Fruit fly (Drosophila melanogaster) whole organism, prepupa: ENCODE measurements around the gene CG5214.

Source experiments
- CG10631 ChIP-seq: fragments of 200-800 bp; sonication (Bioruptor generic); optimal IDR thresholded peaks from 2 replicates; lab custom pipeline; 2016; ENCODE audit warnings: missing biosample characterization, missing genetic modification characterization
- CG10669 ChIP-seq: fragments of 200-800 bp; sonication (Bioruptor generic); optimal IDR thresholded peaks from 3 replicates; lab custom pipeline; 2018; ENCODE audit warnings: missing biosample characterization, mild to moderate bottlenecking, missing genetic modification characterization, moderate library complexity
- CG11294 ChIP-seq: fragments of 200-800 bp; sonication (Bioruptor generic); IDR thresholded peaks from 2 replicates; pipeline ENCODE4 v1.3.6; 2022; ENCODE audit warnings: missing biosample characterization, missing genetic modification characterization
- CG11762 ChIP-seq: fragments of 200-800 bp; sonication (Bioruptor generic); optimal IDR thresholded peaks from 3 replicates; lab custom pipeline; 2016; ENCODE audit warnings: missing biosample characterization, missing genetic modification characterization; ENCODE audit not compliant: insufficient read depth
- CG11902 ChIP-seq: fragments of 200-800 bp; sonication (Bioruptor generic); optimal IDR thresholded peaks from 3 replicates; lab custom pipeline; 2016; ENCODE audit warnings: missing biosample characterization, missing genetic modification characterization
- CG15336 ChIP-seq: fragments of 200-800 bp; sonication (Bioruptor generic); IDR thresholded peaks from 2 replicates; pipeline ENCODE4 v1.3.6; 2022; ENCODE audit warnings: missing biosample characterization, missing genetic modification characterization
- CG16779 ChIP-seq: fragments of 200-800 bp; sonication (Bioruptor generic); optimal IDR thresholded peaks from 3 replicates; lab custom pipeline; 2017; ENCODE audit warnings: missing biosample characterization, mild to moderate bottlenecking, missing genetic modification characterization
- CG3032 ChIP-seq: fragments of 200-800 bp; optimal IDR thresholded peaks from 2 replicates; lab custom pipeline; 2019; ENCODE audit warnings: missing biosample characterization, mild to moderate bottlenecking, missing genetic modification characterization, moderate library complexity
- CG31627 ChIP-seq: fragments of 200-800 bp; sonication (Bioruptor generic); optimal IDR thresholded peaks from 3 replicates; lab custom pipeline; 2016; ENCODE audit warnings: missing biosample characterization, missing genetic modification characterization
- CG32006 ChIP-seq: fragments of 200-800 bp; sonication (Bioruptor generic); optimal IDR thresholded peaks from 3 replicates; lab custom pipeline; 2017; ENCODE audit warnings: missing biosample characterization, mild to moderate bottlenecking, missing genetic modification characterization
- CG3919 ChIP-seq: fragments of 200-800 bp; sonication (Bioruptor generic); optimal IDR thresholded peaks from 3 replicates; lab custom pipeline; 2016; ENCODE audit warnings: missing biosample characterization, missing genetic modification characterization
- CG4318 ChIP-seq: fragments of 200-800 bp; sonication (Bioruptor generic); optimal IDR thresholded peaks from 3 replicates; lab custom pipeline; 2017; ENCODE audit warnings: missing biosample characterization, mild to moderate bottlenecking, missing genetic modification characterization
- CG6163 ChIP-seq: fragments of 200-800 bp; sonication (Bioruptor generic); IDR thresholded peaks from 3 replicates; pipeline ENCODE4 v1.3.6; 2022; ENCODE audit warnings: missing biosample characterization, missing genetic modification characterization
- CG6276 ChIP-seq: fragments of 200-800 bp; sonication (Bioruptor generic); optimal IDR thresholded peaks from 2 replicates; lab custom pipeline; 2017; ENCODE audit warnings: missing biosample characterization, mild to moderate bottlenecking, missing genetic modification characterization
- CG6792 ChIP-seq: fragments of 200-800 bp; sonication (Bioruptor generic); optimal IDR thresholded peaks from 3 replicates; lab custom pipeline; 2016; ENCODE audit warnings: missing biosample characterization, missing genetic modification characterization
- CG6808 ChIP-seq: fragments of 200-800 bp; sonication (Bioruptor generic); optimal IDR thresholded peaks from 3 replicates; lab custom pipeline; 2017; ENCODE audit warnings: missing biosample characterization, missing genetic modification characterization, mild to moderate bottlenecking, moderate library complexity, missing genetic modification reagents
- CG6854 ChIP-seq: fragments of 200-800 bp; sonication (Bioruptor generic); optimal IDR thresholded peaks from 2 replicates; lab custom pipeline; 2017; ENCODE audit warnings: missing biosample characterization, mild to moderate bottlenecking, missing genetic modification characterization
- CG7368 ChIP-seq: fragments of 200-800 bp; sonication (Bioruptor generic); optimal IDR thresholded peaks from 3 replicates; lab custom pipeline; 2016; ENCODE audit warnings: missing biosample characterization, missing genetic modification characterization
- CG8319 ChIP-seq: fragments of 200-800 bp; sonication (Bioruptor generic); optimal IDR thresholded peaks from 3 replicates; lab custom pipeline; 2016; ENCODE audit warnings: missing biosample characterization, missing genetic modification characterization
- CG8632 ChIP-seq: fragments of 200-800 bp; sonication (Bioruptor generic); optimal IDR thresholded peaks from 3 replicates; lab custom pipeline; 2016; ENCODE audit warnings: missing biosample characterization, missing genetic modification characterization
- CG9139 ChIP-seq: fragments of 200-800 bp; sonication (Bioruptor generic); optimal IDR thresholded peaks from 3 replicates; lab custom pipeline; 2017; ENCODE audit warnings: missing biosample characterization, mild to moderate bottlenecking, missing genetic modification characterization
- Eip75B ChIP-seq: fragments of 200-800 bp; sonication (Bioruptor generic); optimal IDR thresholded peaks from 3 replicates; lab custom pipeline; 2016; ENCODE audit warnings: missing biosample characterization, missing genetic modification characterization
- Eip78C ChIP-seq: fragments of 200-800 bp; sonication (Bioruptor generic); peaks from one replicate; lab custom pipeline; 2016; ENCODE audit warnings: missing biosample characterization, missing genetic modification characterization
- Eip93F ChIP-seq: fragments of 200-800 bp; sonication (Bioruptor generic); optimal IDR thresholded peaks from 2 replicates; lab custom pipeline; 2016; ENCODE audit warnings: missing biosample characterization, mild to moderate bottlenecking, missing genetic modification characterization
- Ets96B ChIP-seq: fragments of 200-800 bp; optimal IDR thresholded peaks from 2 replicates; lab custom pipeline; 2019; ENCODE audit warnings: missing biosample characterization, mild to moderate bottlenecking, missing genetic modification characterization, moderate library complexity
- Gug ChIP-seq: fragments of 200-800 bp; sonication (Bioruptor generic); IDR thresholded peaks from 2 replicates; pipeline ENCODE4 v1.3.6; 2022; ENCODE audit warnings: missing biosample characterization, missing genetic modification characterization
- Hr38 ChIP-seq: sonication (Bioruptor generic); optimal IDR thresholded peaks from 2 replicates; lab custom pipeline; 2016; ENCODE audit warnings: missing biosample characterization, missing genetic modification characterization
- Hr39 ChIP-seq: fragments of 200-800 bp; sonication (Bioruptor generic); optimal IDR thresholded peaks from 2 replicates; lab custom pipeline; 2016; ENCODE audit warnings: missing biosample characterization, missing genetic modification characterization
- Hr4 ChIP-seq: fragments of 200-800 bp; sonication (Bioruptor generic); optimal IDR thresholded peaks from 3 replicates; lab custom pipeline; 2016; ENCODE audit warnings: missing biosample characterization, missing genetic modification characterization
- Met ChIP-seq: fragments of 200-800 bp; sonication (Bioruptor generic); optimal IDR thresholded peaks from 3 replicates; lab custom pipeline; 2016; ENCODE audit warnings: missing biosample characterization, missing genetic modification characterization
- OdsH ChIP-seq: fragments of 200-800 bp; sonication (Bioruptor generic); optimal IDR thresholded peaks from 3 replicates; lab custom pipeline; 2016; ENCODE audit warnings: missing biosample characterization, missing genetic modification characterization
- Smox ChIP-seq: fragments of 200-800 bp; sonication (Bioruptor generic); optimal IDR thresholded peaks from 3 replicates; lab custom pipeline; 2016; ENCODE audit warnings: missing biosample characterization, missing genetic modification characterization
- Sox102F ChIP-seq: fragments of 200-800 bp; sonication (Bioruptor generic); optimal IDR thresholded peaks from 2 replicates; lab custom pipeline; 2016; ENCODE audit warnings: missing biosample characterization, mild to moderate bottlenecking, missing genetic modification characterization
- acj6 ChIP-seq: fragments of 200-800 bp; sonication (Bioruptor generic); optimal IDR thresholded peaks from 3 replicates; lab custom pipeline; 2016; ENCODE audit warnings: missing biosample characterization, missing genetic modification characterization
- cyc ChIP-seq: fragments of 200-800 bp; sonication (Bioruptor generic); optimal IDR thresholded peaks from 3 replicates; lab custom pipeline; 2016; ENCODE audit warnings: missing biosample characterization, missing genetic modification characterization
- dac ChIP-seq: fragments of 200-800 bp; sonication (Bioruptor generic); optimal IDR thresholded peaks from 2 replicates; lab custom pipeline; 2017; ENCODE audit warnings: missing biosample characterization, mild to moderate bottlenecking, missing genetic modification characterization
- eg ChIP-seq: fragments of 200-800 bp; sonication (Bioruptor generic); IDR thresholded peaks from 3 replicates; pipeline ENCODE4 v1.3.6; 2022; ENCODE audit warnings: missing biosample characterization, missing genetic modification characterization
- esn ChIP-seq: fragments of 200-800 bp; sonication (Bioruptor generic); optimal IDR thresholded peaks from 2 replicates; lab custom pipeline; 2016; ENCODE audit warnings: missing biosample characterization, mild to moderate bottlenecking, missing genetic modification characterization, moderate library complexity
- fd59A ChIP-seq: fragments of 200-800 bp; sonication (Bioruptor generic); optimal IDR thresholded peaks from 2 replicates; lab custom pipeline; 2017; ENCODE audit warnings: missing biosample characterization, mild to moderate bottlenecking, missing genetic modification characterization, missing genetic modification reagents
- fd85E ChIP-seq: fragments of 200-800 bp; sonication (Bioruptor generic); optimal IDR thresholded peaks from 3 replicates; lab custom pipeline; 2016; ENCODE audit warnings: missing biosample characterization, missing genetic modification characterization
- fkh ChIP-seq: fragments of 200-800 bp; sonication (Bioruptor generic); optimal IDR thresholded peaks from 3 replicates; lab custom pipeline; 2017; ENCODE audit warnings: missing biosample characterization, mild to moderate bottlenecking, missing genetic modification characterization, moderate library complexity
- pdm3 ChIP-seq: fragments of 200-800 bp; sonication (Bioruptor generic); optimal IDR thresholded peaks from 3 replicates; lab custom pipeline; 2016; ENCODE audit warnings: missing biosample characterization, missing genetic modification characterization
- spab ChIP-seq: fragments of 200-800 bp; sonication (Bioruptor generic); optimal IDR thresholded peaks from 2 replicates; lab custom pipeline; 2017; ENCODE audit warnings: missing biosample characterization, mild to moderate bottlenecking, missing genetic modification characterization, missing genetic modification reagents
- ss ChIP-seq, 2 experiments: fragments of 200-800 bp; sonication (Bioruptor generic); optimal IDR thresholded peaks; 2 replicates in 1 of 2; 3 replicates in 1 of 2; lab custom pipeline; 2017 to 2018; ENCODE audit warnings: mild to moderate bottlenecking in 2 of 2, missing biosample characterization in 2 of 2, missing genetic modification characterization in 2 of 2, moderate library complexity in 1 of 2
- svp ChIP-seq: fragments of 200-800 bp; sonication (Bioruptor generic); peaks from one replicate; lab custom pipeline; 2016; ENCODE audit warnings: missing biosample characterization, missing genetic modification characterization
- topi ChIP-seq: fragments of 200-800 bp; sonication (Bioruptor generic); optimal IDR thresholded peaks from 3 replicates; lab custom pipeline; 2016; ENCODE audit warnings: missing biosample characterization, missing genetic modification characterization

CG5214 gene

dm6 chr3R:11209801-11210402 is 34.2 kb upstream of the CG5214 start, which contains the start of the genes SdhC and Tctp (continued):
- TF ChIP-seq cyc (GFP tag; lab: Kevin White, UChicago) (peak; percentile 10), CG3032 (tag; lab: Kevin White, UChicago) (peak; percentile 23), Hr39 (GFP tag; lab: Kevin White, UChicago) (peak; percentile 12), Eip78C (peak; percentile 85), topi (GFP tag; lab: Kevin White, UChicago) (peak; percentile 49), svp (GFP tag; lab: Kevin White, UChicago) (peak; percentile 74), esn (peak; percentile 68), Met (GFP tag; lab: Kevin White, UChicago) (peak; percentile 64)

dm6 chr3R:11211291-11212061 is 32.6 kb upstream of the CG5214 start:
- TF ChIP-seq CG8632 (GFP tag; lab: Kevin White, UChicago) = peak; percentile 54
- peak; percentile 79 for TF ChIP-seq topi (GFP tag; lab: Kevin White, UChicago)
- peak; percentile 55 for TF ChIP-seq Gug
- peak; percentile 79 for TF ChIP-seq Smox (GFP tag; lab: Kevin White, UChicago)
- TF ChIP-seq CG6854 = no peak
- TF ChIP-seq CG8319 (GFP tag; lab: Kevin White, UChicago) = peak; percentile 7
- no peak for TF ChIP-seq CG9139 (GFP tag; lab: Kevin White, UChicago)
- TF ChIP-seq Hr38 (GFP tag; lab: Kevin White, UChicago) = no peak
- no peak for TF ChIP-seq CG11294 (GFP tag; lab: Robert Waterston, UW)
- TF ChIP-seq CG7368 (GFP tag; lab: Kevin White, UChicago) = peak; percentile 43
- TF ChIP-seq fd59A (GFP tag; lab: Kevin White, UChicago) = peak; percentile 7
- peak; percentile 76 for TF ChIP-seq Eip75B (GFP tag; lab: Kevin White, UChicago)
- peak; percentile 80 for TF ChIP-seq eg (GFP tag; lab: Robert Waterston, UW)
- peak; percentile 83 for TF ChIP-seq CG31627
- TF ChIP-seq svp (GFP tag; lab: Kevin White, UChicago) = peak; percentile 95
- TF ChIP-seq Hr39 (GFP tag; lab: Kevin White, UChicago) = peak; percentile 81
- peak; percentile 49 for TF ChIP-seq CG3032 (tag; lab: Kevin White, UChicago)
- peak; percentile 72 for TF ChIP-seq Sox102F (GFP tag; lab: Kevin White, UChicago)
- TF ChIP-seq CG10631 (GFP tag; lab: Kevin White, UChicago) = peak; percentile 54
- peak; percentile 81 for TF ChIP-seq Met (GFP tag; lab: Kevin White, UChicago)
- TF ChIP-seq acj6 (GFP tag; lab: Kevin White, UChicago) = peak; percentile 64
- peak; percentile 88 for TF ChIP-seq Eip78C
- peak; percentile 65 for TF ChIP-seq CG32006 (GFP tag; lab: Kevin White, UChicago)
- peak; percentile 14 for TF ChIP-seq CG6808 (GFP tag; lab: Kevin White, UChicago)
- peak; percentile 53 for TF ChIP-seq CG10669 (GFP tag; lab: Kevin White, UChicago)
- peak; percentile 68 for TF ChIP-seq OdsH
- TF ChIP-seq CG6163 = peak; percentile 70
- peak; percentile 14 to 39 for TF ChIP-seq ss (GFP tag; optimal IDR thresholded peaks at IDR 0.05; lab: Kevin White, UChicago)
- TF ChIP-seq spab (GFP tag; lab: Kevin White, UChicago) = no peak
- peak; percentile 27 for TF ChIP-seq CG16779 (tag; lab: Kevin White, UChicago)
- peak; percentile 80 for TF ChIP-seq Hr4
- no peak for TF ChIP-seq fkh
- peak; percentile 50 for TF ChIP-seq CG11902 (GFP tag; lab: Kevin White, UChicago)
- TF ChIP-seq cyc (GFP tag; lab: Kevin White, UChicago) = peak; percentile 75
- TF ChIP-seq pdm3 = peak; percentile 82
- no peak for TF ChIP-seq CG4318 (GFP tag; lab: Kevin White, UChicago)
- TF ChIP-seq Ets96B = peak; percentile 42
- peak; percentile 8 for TF ChIP-seq Eip93F
- peak; percentile 72 for TF ChIP-seq CG3919 (GFP tag; lab: Kevin White, UChicago)
- peak; percentile 69 for TF ChIP-seq CG15336 (GFP tag; lab: Robert Waterston, UW)
- TF ChIP-seq CG6792 (GFP tag; lab: Kevin White, UChicago) = peak; percentile 57
- no peak for TF ChIP-seq CG11762
- TF ChIP-seq fd85E (GFP tag; lab: Kevin White, UChicago) = no peak
- no peak for TF ChIP-seq CG6276 (GFP tag; lab: Kevin White, UChicago)
- peak; percentile 21 for TF ChIP-seq dac (GFP tag; lab: Kevin White, UChicago)
